Fruit fly (Drosophila melanogaster): ENCODE data around the gene Npl4.

Npl4 gene

DNA sequence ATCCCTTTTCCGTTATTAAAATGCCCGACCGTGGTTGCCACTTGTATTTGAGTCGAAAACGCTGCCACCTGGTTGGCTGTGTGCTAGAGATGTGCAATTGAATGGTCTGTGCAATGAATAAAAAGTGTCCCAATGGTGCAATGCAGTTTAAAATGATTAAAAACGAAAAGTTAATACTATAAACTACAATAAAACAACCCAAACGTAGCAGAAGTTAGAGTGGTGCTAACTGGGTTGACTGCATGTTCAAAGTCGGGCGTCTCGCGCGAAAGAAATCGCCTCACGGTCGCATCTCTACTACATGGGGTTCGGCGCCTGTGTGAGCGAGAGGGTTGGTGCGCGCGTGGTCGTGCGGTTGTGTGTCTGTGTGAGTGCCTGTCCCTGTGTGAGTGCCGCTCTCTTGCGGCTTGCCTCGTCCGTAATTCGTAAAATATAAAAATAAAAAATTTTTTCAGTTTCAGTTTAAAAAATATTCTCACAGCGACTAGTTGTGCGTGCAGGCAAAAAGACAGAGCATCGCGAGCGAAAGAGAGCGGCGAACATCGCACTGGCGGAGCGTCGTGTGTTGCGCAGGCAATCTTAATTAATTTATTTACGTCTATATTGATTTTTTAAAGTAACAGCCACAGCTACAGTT is 22.5 kb upstream of the Npl4 start (continued):
- TF ChIP-seq tna (GFP tag; IDR thresholded peaks at IDR 0.05; ENCODE audit: partially characterized antibody) (peak; percentile 70), CHES-1-like (GFP tag; optimal IDR thresholded peaks at IDR 0.05) (peak; percentile 97), ftz-f1 (GFP tag; optimal IDR thresholded peaks at IDR 0.05) (peak; percentile 81), oc (tag; optimal IDR thresholded peaks at IDR 0.05) (peak; percentile 77), CG11247 (GFP tag; IDR thresholded peaks at IDR 0.05) (peak; percentile 86), fru (optimal IDR thresholded peaks at IDR 0.05) (no peak), CG3281 (GFP tag; optimal IDR thresholded peaks at IDR 0.05) (peak; percentile 91), al (GFP tag; IDR thresholded peaks at IDR 0.05) (peak; percentile 91), CG13296 (GFP tag; optimal IDR thresholded peaks at IDR 0.05) (peak; percentile 89), Fer2 (tag; optimal IDR thresholded peaks at IDR 0.05) (peak; percentile 88), unc-4 (GFP tag; IDR thresholded peaks at IDR 0.05; ENCODE audit: partially characterized antibody) (peak; percentile 93), unpg (GFP tag; optimal IDR thresholded peaks at IDR 0.05) (peak; percentile 90), sqz (GFP tag; optimal IDR thresholded peaks at IDR 0.05) (peak; percentile 57), CG12299 (tag; optimal IDR thresholded peaks at IDR 0.05) (peak; percentile 86), gce (GFP tag; IDR thresholded peaks at IDR 0.05) (peak; percentile 74; the same call in 2 of the 3 replicates), CG12155 (GFP tag; optimal IDR thresholded peaks at IDR 0.05) (peak; percentile 94), Nf-YB (GFP tag; optimal IDR thresholded peaks at IDR 0.05) (peak; percentile 73), CG1529 (GFP tag; optimal IDR thresholded peaks at IDR 0.05) (peak; percentile 68), CG4707 (GFP tag; optimal IDR thresholded peaks at IDR 0.05) (peak; percentile 62), CG32772 (GFP tag; IDR thresholded peaks at IDR 0.05) (peak; percentile 88), CG17359 (tag; optimal IDR thresholded peaks at IDR 0.05) (peak; percentile 84), lilli (GFP tag; optimal IDR thresholded peaks at IDR 0.05) (peak; percentile 97), D19B (GFP tag; optimal IDR thresholded peaks at IDR 0.05) (peak; percentile 81), tup (GFP tag; optimal IDR thresholded peaks at IDR 0.05) (peak; percentile 68), BtbVII (GFP tag; optimal IDR thresholded peaks at IDR 0.05) (peak; percentile 81), crol (GFP tag; IDR thresholded peaks at IDR 0.05) (peak; percentile 55), klu (GFP tag; IDR thresholded peaks at IDR 0.05) (peak; percentile 90), HmgD (GFP tag; optimal IDR thresholded peaks at IDR 0.05) (peak; percentile 98), ash1 (GFP tag; optimal IDR thresholded peaks at IDR 0.05) (peak; percentile 63), CG31441 (GFP tag; IDR thresholded peaks at IDR 0.05) (peak; percentile 89), CG11398 (GFP tag; optimal IDR thresholded peaks at IDR 0.05) (peak; percentile 94), bsh (GFP tag; optimal IDR thresholded peaks at IDR 0.05) (peak in 1 of 2 experiments; percentile 86), MBD-R2 (GFP tag; IDR thresholded peaks at IDR 0.05) (peak; percentile 84), crc (GFP tag; optimal IDR thresholded peaks at IDR 0.05) (peak; percentile 87), Hr39 (optimal IDR thresholded peaks at IDR 0.05) (no peak), eyg (GFP tag; optimal IDR thresholded peaks at IDR 0.05) (peak; percentile 94), danr (GFP tag; IDR thresholded peaks at IDR 0.05) (peak; percentile 87), Jarid2 (GFP tag; optimal IDR thresholded peaks at IDR 0.05) (peak; percentile 75), CkIIα-i1 (GFP tag; IDR thresholded peaks at IDR 0.05) (0 out of 2 replicates have a peak, but pooled peaks have one; percentile 21), Bdp1 (GFP tag; optimal IDR thresholded peaks at IDR 0.05) (peak; percentile 81), CG3726 (GFP tag; IDR thresholded peaks at IDR 0.05) (peak; percentile 78; the same call in 1 of the 3 replicates), caup (GFP tag; optimal IDR thresholded peaks at IDR 0.05; ENCODE audit: severe bottlenecking) (peak; percentile 91), CG4730 (GFP tag; IDR thresholded peaks at IDR 0.05) (peak; percentile 84), Dad (GFP tag; optimal IDR thresholded peaks at IDR 0.05) (peak; percentile 96), luna (GFP tag; optimal IDR thresholded peaks at IDR 0.05) (peak; percentile 87), Pdp1 (GFP tag; optimal IDR thresholded peaks at IDR 0.05) (peak; percentile 87 to 96), Hmr (GFP tag; optimal IDR thresholded peaks at IDR 0.05) (peak; percentile 96), vfl (GFP tag; optimal IDR thresholded peaks at IDR 0.05) (peak; percentile 95), CG2199 (GFP tag; IDR thresholded peaks at IDR 0.05) (no peak), grn (GFP tag; optimal IDR thresholded peaks at IDR 0.05) (peak; percentile 55), yki (optimal IDR thresholded peaks at IDR 0.05) (no peak)
